Worm (Caenorhabditis elegans) whole organism, young adult: ENCODE results near the gene Y39A1A.17.
A peak's percentile ranks its signal among the peaks of the same experiment; 100 is the strongest.

Experiments
- B0336.3 ChIP-seq: fragments of 200-800 bp; sonication (Bioruptor generic); IDR thresholded peaks from 2 replicates; pipeline ENCODE4 v1.3.6; 2022; ENCODE audit warnings: missing genetic modification characterization, missing compliant biosample characterization
- F33H1.4 ChIP-seq: fragments of 200-800 bp; sonication (Bioruptor generic); IDR thresholded peaks from 2 replicates; pipeline ENCODE4 v1.3.6; 2022; ENCODE audit warnings: missing genetic modification reagents, missing genetic modification characterization, missing compliant biosample characterization
- Y95B8A.8 ChIP-seq: fragments of 200-800 bp; sonication (Bioruptor generic); IDR thresholded peaks from 2 replicates; pipeline ENCODE4 v1.3.6; 2022; ENCODE audit warnings: missing genetic modification reagents, missing genetic modification characterization, missing compliant biosample characterization
- akir-1 ChIP-seq: fragments of 200-800 bp; sonication (Bioruptor generic); optimal IDR thresholded peaks from 2 replicates; lab custom pipeline; 2018; ENCODE audit warnings: mild to moderate bottlenecking, missing genetic modification characterization, moderate library complexity, missing compliant biosample characterization
- aptf-2 ChIP-seq: fragments of 200-800 bp; sonication (Bioruptor generic); conservative IDR thresholded peaks from 2 replicates; pipeline ENCODE4 v1.3.6; 2022; ENCODE audit warnings: missing genetic modification reagents, missing genetic modification characterization, missing compliant biosample characterization
- aptf-3 ChIP-seq: fragments of 200-800 bp; sonication (Bioruptor generic); IDR thresholded peaks from 2 replicates; pipeline ENCODE4 v1.3.6; 2022; ENCODE audit warnings: missing genetic modification characterization, missing compliant biosample characterization
- athp-1 ChIP-seq: sonication (generic microtip); optimal IDR thresholded peaks from 2 replicates; lab custom pipeline; 2017; ENCODE audit warnings: mild to moderate bottlenecking, missing genetic modification characterization, missing compliant biosample characterization
- attf-6 ChIP-seq: fragments of 200-800 bp; sonication (Bioruptor generic); IDR thresholded peaks from 2 replicates; pipeline ENCODE4 v1.3.6; 2022; ENCODE audit warnings: missing genetic modification reagents, missing genetic modification characterization, missing compliant biosample characterization
- bed-2 ChIP-seq: fragments of 200-800 bp; sonication (Bioruptor generic); IDR thresholded peaks from 2 replicates; pipeline ENCODE4 v1.3.6; 2022; ENCODE audit warnings: missing genetic modification reagents, missing genetic modification characterization, missing compliant biosample characterization
- ceh-100 ChIP-seq: fragments of 200-800 bp; sonication (Bioruptor generic); IDR thresholded peaks from 2 replicates; pipeline ENCODE4 v1.3.6; 2022; ENCODE audit warnings: missing genetic modification reagents, missing genetic modification characterization, missing compliant biosample characterization
- ceh-79 ChIP-seq: sonication (generic microtip); optimal IDR thresholded peaks from 2 replicates; lab custom pipeline; 2017; ENCODE audit warnings: mild to moderate bottlenecking, missing genetic modification characterization, missing compliant biosample characterization
- chd-7 ChIP-seq: sonication (generic microtip); optimal IDR thresholded peaks from 2 replicates; lab custom pipeline; 2016; ENCODE audit warnings: mild to moderate bottlenecking, missing genetic modification characterization, moderate library complexity, missing compliant biosample characterization
- efl-1 ChIP-seq: fragments of 150-350 bp; optimal IDR thresholded peaks from 2 replicates; lab custom pipeline; 2014; ENCODE audit warnings: missing biosample characterization, missing genetic modification reagents, missing genetic modification characterization
- fkh-3 ChIP-seq: sonication (generic microtip); optimal IDR thresholded peaks from 2 replicates; lab custom pipeline; 2016; ENCODE audit warnings: mild to moderate bottlenecking, missing genetic modification characterization, missing compliant biosample characterization
- him-1 ChIP-seq: sonication (generic microtip); optimal IDR thresholded peaks from 2 replicates; lab custom pipeline; 2016; ENCODE audit warnings: missing genotype, missing genetic modification reagents, missing genetic modification characterization, missing compliant biosample characterization
- hlh-26 ChIP-seq: fragments of 200-800 bp; sonication (Bioruptor generic); conservative IDR thresholded peaks from 2 replicates; pipeline ENCODE4 v1.3.6; 2022; ENCODE audit warnings: missing genetic modification reagents, missing genetic modification characterization, missing compliant biosample characterization
- hmg-1.2 ChIP-seq: fragments of 200-800 bp; sonication (Bioruptor generic); IDR thresholded peaks from 2 replicates; pipeline ENCODE4 v1.3.6; 2022; ENCODE audit warnings: missing genetic modification reagents, missing genetic modification characterization, missing compliant biosample characterization
- let-526 ChIP-seq: fragments of 200-800 bp; sonication (Bioruptor generic); IDR thresholded peaks from 2 replicates; pipeline ENCODE4 v1.3.6; 2022; ENCODE audit warnings: missing genetic modification reagents, missing genetic modification characterization, missing compliant biosample characterization
- lin-26 ChIP-seq: fragments of 200-800 bp; sonication (Bioruptor generic); IDR thresholded peaks from 2 replicates; pipeline ENCODE4 v1.3.6; 2022; ENCODE audit warnings: missing genetic modification reagents, missing genetic modification characterization, missing compliant biosample characterization
- lir-1 ChIP-seq: fragments of 200-800 bp; sonication (Bioruptor generic); conservative IDR thresholded peaks from 2 replicates; pipeline ENCODE4 v1.3.6; 2022; ENCODE audit warnings: missing genetic modification reagents, missing genetic modification characterization, missing compliant biosample characterization
- lsl-1 ChIP-seq: fragments of 200-800 bp; sonication (Bioruptor generic); optimal IDR thresholded peaks from 2 replicates; lab custom pipeline; 2018; ENCODE audit warnings: mild to moderate bottlenecking, missing genetic modification characterization, moderate library complexity, missing compliant biosample characterization
- madf-6 ChIP-seq: fragments of 200-800 bp; sonication (Bioruptor generic); IDR thresholded peaks from 2 replicates; pipeline ENCODE4 v1.3.6; 2022; ENCODE audit warnings: missing genetic modification reagents, missing genetic modification characterization, missing compliant biosample characterization
- madf-8 ChIP-seq: fragments of 200-800 bp; sonication (Bioruptor generic); conservative IDR thresholded peaks from 2 replicates; pipeline ENCODE4 v1.3.6; 2022; ENCODE audit warnings: missing genetic modification reagents, missing genetic modification characterization, missing compliant biosample characterization
- mcd-1 ChIP-seq: fragments of 200-800 bp; sonication (Bioruptor generic); IDR thresholded peaks from 2 replicates; pipeline ENCODE4 v1.3.6; 2022; ENCODE audit warnings: missing genetic modification reagents, missing genetic modification characterization, missing compliant biosample characterization
- mxl-1 ChIP-seq: sonication (generic microtip); optimal IDR thresholded peaks from 2 replicates; lab custom pipeline; 2016; ENCODE audit warnings: missing genetic modification characterization, missing compliant biosample characterization
- nfyb-1 ChIP-seq: fragments of 200-800 bp; sonication (Bioruptor generic); IDR thresholded peaks from 2 replicates; pipeline ENCODE4 v1.3.6; 2022; ENCODE audit warnings: missing genetic modification reagents, missing genetic modification characterization, missing compliant biosample characterization
- rec-8 ChIP-seq, 2 experiments: sonication (generic microtip); optimal IDR thresholded peaks; 2 replicates each; lab custom pipeline; 2016; ENCODE audit warnings: mild to moderate bottlenecking in 2 of 2, missing genetic modification characterization in 2 of 2, missing genetic modification reagents in 2 of 2, missing genotype in 2 of 2, missing biosample characterization in 1 of 2, missing compliant biosample characterization in 1 of 2, moderate library complexity in 1 of 2
- repo-1 ChIP-seq: sonication (generic microtip); optimal IDR thresholded peaks from 2 replicates; lab custom pipeline; 2017; ENCODE audit warnings: mild to moderate bottlenecking, missing genetic modification characterization, missing compliant biosample characterization
- somi-1 ChIP-seq: fragments of 200-800 bp; sonication (Bioruptor generic); optimal IDR thresholded peaks from 2 replicates; lab custom pipeline; 2018; ENCODE audit warnings: mild to moderate bottlenecking, missing genetic modification characterization, missing compliant biosample characterization
- xnd-1 ChIP-seq: sonication (generic microtip); optimal IDR thresholded peaks from 2 replicates; lab custom pipeline; 2016; ENCODE audit warnings: missing genotype, missing genetic modification reagents, missing genetic modification characterization, missing compliant biosample characterization
- zfh-2 ChIP-seq: fragments of 200-800 bp; sonication (Bioruptor generic); conservative IDR thresholded peaks from 2 replicates; pipeline ENCODE4 v1.3.6; 2022; ENCODE audit warnings: missing genetic modification reagents, missing genetic modification characterization, missing compliant biosample characterization
- ztf-28 ChIP-seq: fragments of 200-800 bp; sonication (Bioruptor generic); IDR thresholded peaks from 2 replicates; pipeline ENCODE4 v1.3.6; 2022; ENCODE audit warnings: missing genetic modification reagents, missing genetic modification characterization, missing compliant biosample characterization

The Y39A1A.17 gene

DNA sequence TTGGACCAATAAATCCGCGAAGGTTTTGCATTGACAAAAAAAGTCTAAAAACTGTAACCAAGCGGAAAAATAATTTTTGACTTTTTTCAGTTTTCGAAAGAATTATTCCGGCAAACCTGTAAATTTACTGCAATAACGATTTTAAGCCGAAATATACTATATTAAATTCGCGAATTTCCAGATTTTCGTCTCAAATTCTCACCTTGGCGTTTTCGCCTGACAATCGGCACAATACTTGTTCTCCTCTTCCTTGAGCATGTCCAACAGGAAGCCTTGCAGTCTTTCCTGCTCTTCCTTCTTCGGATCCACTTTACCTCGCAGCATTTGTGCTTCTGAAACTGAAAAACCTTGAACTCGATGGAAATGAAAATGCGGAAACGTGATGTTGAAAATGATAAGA is 48.5 kb upstream of the Y39A1A.17 start, which contains the start of gene smap-1:
smap-1 (minus strand) TSS at position 338 of the 400 bp plus-strand sequence.
- TF ChIP-seq efl-1 (GFP tag; lab: Kevin White, UChicago) = no peak
- no peak for TF ChIP-seq aptf-3 (GFP tag; lab: Robert Waterston, UW)
- no peak for TF ChIP-seq somi-1 (GFP tag; lab: Kevin White, UChicago)
- no peak for TF ChIP-seq ztf-28

DNA sequence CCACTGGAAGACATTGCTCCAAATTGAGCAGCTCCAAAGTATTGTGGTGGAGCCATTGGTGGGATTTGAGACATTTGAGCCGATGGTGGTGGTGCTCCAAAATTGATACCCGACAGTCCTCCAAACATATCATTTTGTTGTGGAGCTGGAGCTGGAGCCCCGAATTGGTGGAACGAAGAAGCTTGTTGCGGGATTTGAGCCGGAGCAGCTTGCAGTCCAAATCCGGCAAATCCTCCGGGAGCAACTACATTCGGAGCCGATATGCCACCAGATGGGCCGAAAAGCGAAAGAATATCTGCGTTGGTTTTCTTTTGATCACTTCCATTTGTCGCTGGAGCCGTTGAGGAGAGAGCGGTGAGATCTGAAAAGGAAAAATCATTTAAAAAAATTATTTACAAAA is 47.2 kb upstream of the Y39A1A.17 start:
- TF ChIP-seq rec-8 (tag; optimal IDR thresholded peaks at IDR 0.05; lab: Kevin White, UChicago) = no peak
- TF ChIP-seq lin-26 (GFP tag; lab: Robert Waterston, UW) = peak; percentile 54; the same call in 1 of the 2 replicates
- no peak for TF ChIP-seq let-526 (GFP tag; lab: Robert Waterston, UW)
- TF ChIP-seq attf-6 (GFP tag; lab: Robert Waterston, UW) = no peak
- no peak for TF ChIP-seq hmg-1.2
- no peak for TF ChIP-seq ceh-79
- TF ChIP-seq mxl-1 = no peak
- TF ChIP-seq chd-7 (tag; lab: Kevin White, UChicago) = peak; percentile 4
- TF ChIP-seq fkh-3 = no peak
- TF ChIP-seq zfh-2 = peak; percentile 30; the same call in 1 of the 2 replicates
- no peak for TF ChIP-seq repo-1 (tag; lab: Kevin White, UChicago)

DNA sequence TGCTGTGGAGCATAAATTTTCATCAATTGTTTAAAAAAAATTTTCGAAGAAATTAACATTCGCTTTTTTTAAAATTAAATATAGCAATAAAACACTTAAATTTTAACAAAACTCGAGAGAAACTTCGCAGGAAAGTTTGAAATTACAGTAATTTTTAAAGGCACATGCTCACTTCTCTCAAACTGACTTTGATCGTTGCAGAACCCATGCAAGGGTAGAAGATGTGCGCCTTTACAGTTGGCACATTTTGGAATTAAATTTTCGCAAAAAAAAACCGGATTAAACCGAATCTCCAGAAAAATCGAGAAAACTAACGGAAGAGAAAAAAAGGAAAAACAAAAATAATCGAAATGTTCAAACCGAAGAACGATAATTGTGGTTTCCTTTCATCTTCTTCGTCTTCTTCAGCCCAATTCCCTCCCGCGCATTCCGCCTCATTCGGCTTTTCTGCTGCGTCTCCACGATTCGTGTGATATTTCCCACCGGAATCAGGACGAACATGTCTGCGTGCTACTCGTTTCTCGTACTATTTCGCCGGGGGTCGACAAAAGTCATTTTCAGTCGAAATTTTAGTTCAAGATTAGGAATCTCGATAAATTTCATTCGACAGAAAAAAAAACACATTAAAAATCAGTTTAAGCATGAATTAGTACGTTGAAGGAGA is 45.5 kb upstream of the Y39A1A.17 start:
- TF ChIP-seq lsl-1 (GFP tag; lab: Kevin White, UChicago) (peak; percentile 74), repo-1 (tag; lab: Kevin White, UChicago) (peak; percentile 10), nfyb-1 (GFP tag; lab: Robert Waterston, UW) (0 out of 2 replicates have a peak, but pooled peaks have one; percentile 10), xnd-1 (tag; lab: Kevin White, UChicago) (peak; percentile 9), hmg-1.2 (peak; percentile 92), hlh-26 (GFP tag; lab: Robert Waterston, UW) (no peak), Y95B8A.8 (GFP tag; lab: Robert Waterston, UW) (no peak), madf-6 (0 out of 2 replicates have a peak, but pooled peaks have one; percentile 38), mcd-1 (GFP tag; lab: Robert Waterston, UW) (peak; percentile 35; the same call in 1 of the 2 replicates), bed-2 (GFP tag; lab: Robert Waterston, UW) (no peak), aptf-2 (GFP tag; lab: Robert Waterston, UW) (0 out of 2 replicates have a peak, but pooled peaks have one; percentile 6), ceh-100 (GFP tag; lab: Robert Waterston, UW) (no peak), madf-8 (GFP tag; lab: Robert Waterston, UW) (peak; percentile 19; the same call in 1 of the 2 replicates), somi-1 (GFP tag; lab: Kevin White, UChicago) (no peak), F33H1.4 (GFP tag; lab: Robert Waterston, UW) (peak; percentile 60), athp-1 (tag; lab: Kevin White, UChicago) (peak; percentile 11), akir-1 (no peak), lir-1 (0 out of 2 replicates have a peak, but pooled peaks have one; percentile 28), him-1 (tag; lab: Kevin White, UChicago) (peak; percentile 37), B0336.3 (GFP tag; lab: Robert Waterston, UW) (peak; percentile 25; the same call in 1 of the 2 replicates)
